Worm (Caenorhabditis elegans): Measurements from ENCODE around the gene srd-36.

DNA sequence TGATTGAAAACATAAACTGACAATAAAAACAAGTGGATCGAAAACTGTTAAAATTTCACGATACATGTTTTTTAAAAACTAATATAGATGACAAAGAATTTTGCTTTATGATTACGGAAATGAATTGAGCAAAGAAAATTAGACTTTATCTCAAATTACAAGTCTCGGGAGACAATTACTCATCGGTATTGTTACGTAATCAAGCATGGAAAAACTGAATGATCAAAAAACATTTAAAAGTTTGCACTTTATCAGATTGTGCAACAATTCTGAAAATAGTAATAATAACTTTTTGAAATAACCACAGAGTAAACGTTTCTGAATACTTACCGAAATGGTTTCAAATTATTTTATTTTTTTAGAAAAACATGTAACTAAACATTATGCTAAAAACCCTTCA, 11.2 kb upstream of the srd-36 start, which contains the start of gene srd-43:
- TF ChIP-seq egl-27 (tag; optimal IDR thresholded peaks at IDR 0.05) (no peak), unc-39 (tag; optimal IDR thresholded peaks at IDR 0.05) (no peak), dpl-1 (GFP tag; optimal IDR thresholded peaks at IDR 0.05) (no peak), nhr-77 (tag; optimal IDR thresholded peaks at IDR 0.05) (no peak), unc-130 (GFP tag; optimal IDR thresholded peaks at IDR 0.05) (no peak), daf-8 (GFP tag; IDR thresholded peaks at IDR 0.05) (no peak), dmd-9 (GFP tag; IDR thresholded peaks at IDR 0.05) (no peak), ZK546.5 (tag; optimal IDR thresholded peaks at IDR 0.05) (no peak), pha-4 (GFP tag; IDR thresholded peaks at IDR 0.05) (no peak), pha-4 (tag; optimal IDR thresholded peaks at IDR 0.05) (no peak)

Data from whole organism, L4 larva.